Worm (Caenorhabditis elegans) whole organism, L3 larva: Measurements from ENCODE around the gene ftr-1.

ENCODE experiments used
- aly-2 ChIP-seq: fragments of 150-350 bp; optimal IDR thresholded peaks from 2 replicates; lab custom pipeline; 2014; ENCODE audit warnings: missing biosample characterization, missing genetic modification characterization
- ama-1 ChIP-seq: fragments of 150-350 bp; optimal IDR thresholded peaks from 2 replicates; lab custom pipeline; 2018
- daf-12 ChIP-seq: fragments of 150-350 bp; optimal IDR thresholded peaks from 2 replicates; lab custom pipeline; 2014; ENCODE audit warnings: missing biosample characterization, missing genetic modification reagents, missing genetic modification characterization
- elt-2 ChIP-seq: sonication (generic microtip); optimal IDR thresholded peaks from 2 replicates; lab custom pipeline; 2016; ENCODE audit warnings: missing genetic modification reagents, mild to moderate bottlenecking, missing genetic modification characterization, missing compliant biosample characterization
- jun-1 ChIP-seq: fragments of 150-350 bp; optimal IDR thresholded peaks from 2 replicates; lab custom pipeline; 2014; ENCODE audit warnings: missing biosample characterization, missing genetic modification reagents, missing genetic modification characterization
- nhr-11 ChIP-seq: fragments of 150-350 bp; optimal IDR thresholded peaks from 2 replicates; lab custom pipeline; 2014; ENCODE audit warnings: missing biosample characterization, missing genetic modification characterization
- nhr-76 ChIP-seq: fragments of 150-350 bp; sonication (generic microtip); optimal IDR thresholded peaks from 5 replicates; lab custom pipeline; 2014; ENCODE audit warnings: missing biosample characterization, missing genetic modification characterization
- snpc-4 ChIP-seq: fragments of 150-350 bp; optimal IDR thresholded peaks from 2 replicates; lab custom pipeline; 2014; ENCODE audit warnings: missing biosample characterization, missing genetic modification characterization
- tbx-2 ChIP-seq: sonication (generic microtip); optimal IDR thresholded peaks from 2 replicates; lab custom pipeline; 2016; ENCODE audit warnings: mild to moderate bottlenecking, missing genetic modification characterization, missing compliant biosample characterization
- unc-62 ChIP-seq: fragments of 150-350 bp; sonication (generic microtip); optimal IDR thresholded peaks from 4 replicates; lab custom pipeline; 2014; ENCODE audit warnings: missing biosample characterization, missing genetic modification reagents, missing genetic modification characterization

DNA sequence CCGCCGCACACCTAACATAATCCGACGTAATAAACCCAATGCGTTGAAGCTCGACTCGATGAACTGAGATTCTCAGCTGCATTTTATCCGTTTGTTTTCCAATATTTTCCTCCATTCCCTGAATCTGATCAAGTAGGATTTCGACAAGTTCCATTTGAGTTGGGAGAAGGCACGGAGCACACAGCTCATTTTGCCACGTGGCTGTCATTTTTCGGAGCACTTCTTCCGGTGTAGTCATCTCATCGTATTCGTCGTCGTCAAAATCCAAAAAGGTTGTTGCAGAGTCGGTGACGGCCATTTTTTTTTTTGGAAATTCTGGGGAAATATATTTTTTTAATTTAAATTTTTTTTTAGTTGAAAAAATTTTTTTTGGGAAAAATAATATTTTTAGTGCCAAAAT lies 40.7 kb downstream of the ftr-1 start, which contains the start of gene sld-5:
- TF ChIP-seq daf-12: no peak
- TF ChIP-seq tbx-2 (tag; lab: Kevin White, UChicago): no peak
- no peak for TF ChIP-seq nhr-11 (tag; lab: Kevin White, UChicago)
- TF ChIP-seq aly-2 (tag; lab: Kevin White, UChicago): no peak
- no peak for TF ChIP-seq nhr-76 (tag; lab: Kevin White, UChicago)
- TF ChIP-seq jun-1 (tag; lab: Kevin White, UChicago): no peak
- no peak for TF ChIP-seq snpc-4 (tag; lab: Kevin White, UChicago)
- no peak for TF ChIP-seq unc-62 (GFP tag; lab: Kevin White, UChicago)
- no peak for TF ChIP-seq ama-1 (lab: Kevin White, UChicago)
- TF ChIP-seq elt-2 (tag; lab: Kevin White, UChicago): no peak
